Fruit fly (Drosophila melanogaster) whole organism, embryonic: Measurements from ENCODE around the gene Pif1A.

Experiments
- Bgb ChIP-seq: fragments of 200-800 bp; sonication (Bioruptor generic); IDR thresholded peaks from 2 replicates; pipeline ENCODE4 v1.3.6; 2022; ENCODE audit warnings: missing biosample characterization, missing genetic modification characterization; ENCODE audit not compliant: partially characterized antibody
- Bteb2 ChIP-seq: fragments of 200-800 bp; sonication (Bioruptor generic); optimal IDR thresholded peaks from 2 replicates; lab custom pipeline; 2016; ENCODE audit warnings: missing biosample characterization, missing genetic modification characterization
- CG10267 ChIP-seq: fragments of 200-800 bp; sonication (Bioruptor generic); optimal IDR thresholded peaks from 2 replicates; lab custom pipeline; 2018; ENCODE audit warnings: missing biosample characterization, mild to moderate bottlenecking, missing genetic modification characterization, moderate library complexity
- CG10321 ChIP-seq: fragments of 200-800 bp; sonication (Bioruptor generic); IDR thresholded peaks from 2 replicates; pipeline ENCODE4 v1.3.6; 2022; ENCODE audit warnings: missing biosample characterization, missing genetic modification characterization
- CG10462 ChIP-seq: fragments of 200-800 bp; sonication (Bioruptor generic); optimal IDR thresholded peaks from 2 replicates; lab custom pipeline; 2016; ENCODE audit warnings: missing biosample characterization, missing genetic modification characterization
- CG12104 ChIP-seq: fragments of 200-800 bp; sonication (Bioruptor generic); optimal IDR thresholded peaks from 3 replicates; lab custom pipeline; 2016; ENCODE audit warnings: missing biosample characterization, missing genetic modification characterization
- CG12769 ChIP-seq: fragments of 200-800 bp; sonication (Bioruptor generic); optimal IDR thresholded peaks from 2 replicates; lab custom pipeline; 2019; ENCODE audit warnings: missing biosample characterization, mild to moderate bottlenecking, missing genetic modification characterization, moderate library complexity
- CG13894 ChIP-seq: fragments of 200-800 bp; sonication (Bioruptor generic); optimal IDR thresholded peaks from 3 replicates; lab custom pipeline; 2018; ENCODE audit warnings: missing biosample characterization, mild to moderate bottlenecking, missing genetic modification characterization, moderate library complexity
- CG1602 ChIP-seq: fragments of 200-800 bp; sonication (Bioruptor generic); optimal IDR thresholded peaks from 3 replicates; lab custom pipeline; 2016; ENCODE audit warnings: missing biosample characterization, missing genetic modification characterization
- CG1647 ChIP-seq: fragments of 200-800 bp; sonication (Bioruptor generic); optimal IDR thresholded peaks from 3 replicates; lab custom pipeline; 2016; ENCODE audit warnings: missing biosample characterization, missing genetic modification characterization
- CG17612 ChIP-seq: fragments of 200-800 bp; sonication (Bioruptor generic); IDR thresholded peaks from 2 replicates; pipeline ENCODE4 v1.3.6; 2022; ENCODE audit warnings: missing biosample characterization, missing genetic modification characterization
- CG17829 ChIP-seq: fragments of 200-800 bp; optimal IDR thresholded peaks from 2 replicates; lab custom pipeline; 2019; ENCODE audit warnings: missing biosample characterization, mild to moderate bottlenecking, missing genetic modification characterization, moderate library complexity
- CG30403 ChIP-seq: fragments of 200-800 bp; sonication (Bioruptor generic); optimal IDR thresholded peaks from 3 replicates; lab custom pipeline; 2016; ENCODE audit warnings: missing biosample characterization, missing genetic modification characterization
- CG31441 ChIP-seq: fragments of 200-800 bp; sonication (Bioruptor generic); IDR thresholded peaks from 2 replicates; pipeline ENCODE4 v1.3.6; 2022; ENCODE audit warnings: missing biosample characterization, missing genetic modification characterization
- CG3407 ChIP-seq: fragments of 200-800 bp; sonication (Bioruptor generic); optimal IDR thresholded peaks from 2 replicates; lab custom pipeline; 2018; ENCODE audit warnings: missing biosample characterization, mild to moderate bottlenecking, missing genetic modification characterization
- CG5953 ChIP-seq: fragments of 200-800 bp; sonication (Bioruptor generic); IDR thresholded peaks from 2 replicates; pipeline ENCODE4 v1.3.6; 2022; ENCODE audit warnings: missing biosample characterization, missing genetic modification characterization
- CG6683 ChIP-seq: fragments of 200-800 bp; sonication (Bioruptor generic); optimal IDR thresholded peaks from 2 replicates; lab custom pipeline; 2017; ENCODE audit warnings: missing biosample characterization, mild to moderate bottlenecking, missing genetic modification characterization, missing genetic modification reagents
- CG8290 ChIP-seq, 3 experiments: fragments of 200-800 bp; sonication (Bioruptor generic); optimal IDR thresholded peaks; 2 replicates each; lab custom pipeline; 2016 to 2019; ENCODE audit warnings: missing biosample characterization in 3 of 3, missing genetic modification characterization in 3 of 3, mild to moderate bottlenecking in 2 of 3, moderate library complexity in 1 of 3
- CG9876 ChIP-seq: fragments of 200-800 bp; sonication (Bioruptor generic); optimal IDR thresholded peaks from 2 replicates; lab custom pipeline; 2016; ENCODE audit warnings: missing biosample characterization, missing genetic modification characterization
- CHES-1-like ChIP-seq: fragments of 200-800 bp; sonication (Bioruptor generic); optimal IDR thresholded peaks from 2 replicates; lab custom pipeline; 2016; ENCODE audit warnings: missing biosample characterization, missing genetic modification characterization
- D19B ChIP-seq: fragments of 200-800 bp; sonication (Bioruptor generic); optimal IDR thresholded peaks from 2 replicates; lab custom pipeline; 2017; ENCODE audit warnings: missing biosample characterization, mild to moderate bottlenecking, missing genetic modification characterization
- Dad ChIP-seq: fragments of 200-800 bp; sonication (Bioruptor generic); optimal IDR thresholded peaks from 3 replicates; lab custom pipeline; 2016; ENCODE audit warnings: missing biosample characterization, missing genetic modification characterization
- Dfd ChIP-seq, 2 experiments: fragments of >200 bp; optimal IDR thresholded peaks; 2 replicates each; lab custom pipeline; 2017; ENCODE audit warnings: missing biosample characterization in 2 of 2, missing genetic modification characterization in 2 of 2
- Gsc ChIP-seq: fragments of 200-800 bp; sonication (Bioruptor generic); IDR thresholded peaks from 2 replicates; pipeline ENCODE4 v1.3.6; 2022; ENCODE audit warnings: missing biosample characterization, missing genetic modification characterization
- H2.0 ChIP-seq: fragments of 200-800 bp; sonication (Bioruptor generic); IDR thresholded peaks from 2 replicates; pipeline ENCODE4 v1.3.6; 2022; ENCODE audit warnings: missing biosample characterization, missing genetic modification characterization
- HLH4C ChIP-seq: fragments of 200-800 bp; sonication (Bioruptor generic); IDR thresholded peaks from 3 replicates; pipeline ENCODE4 v1.3.6; 2022; ENCODE audit warnings: missing biosample characterization, missing genetic modification characterization; ENCODE audit not compliant: partially characterized antibody
- Hmx ChIP-seq: fragments of 200-800 bp; sonication (Bioruptor generic); optimal IDR thresholded peaks from 2 replicates; lab custom pipeline; 2016; ENCODE audit warnings: missing biosample characterization, missing genetic modification characterization
- MESR4 ChIP-seq: fragments of 200-800 bp; sonication (Bioruptor generic); optimal IDR thresholded peaks from 2 replicates; lab custom pipeline; 2018; ENCODE audit warnings: missing biosample characterization, mild to moderate bottlenecking, missing genetic modification characterization, moderate library complexity
- Meics ChIP-seq: fragments of 200-800 bp; sonication (Bioruptor generic); optimal IDR thresholded peaks from 2 replicates; lab custom pipeline; 2017; ENCODE audit warnings: missing biosample characterization, mild to moderate bottlenecking, missing genetic modification characterization
- Poxn ChIP-seq: fragments of 200-800 bp; sonication (Bioruptor generic); IDR thresholded peaks from 2 replicates; pipeline ENCODE4 v1.3.6; 2022; ENCODE audit warnings: missing biosample characterization, missing genetic modification characterization
- Ptx1 ChIP-seq: fragments of 200-800 bp; sonication (Bioruptor generic); IDR thresholded peaks from 2 replicates; pipeline ENCODE4 v1.3.6; 2022; ENCODE audit warnings: missing biosample characterization, missing genetic modification characterization
- Stat92E ChIP-seq, 3 experiments: fragments of >200 bp in 2 of 3; fragments of 200-800 bp in 1 of 3; sonication (Bioruptor generic) in 1 of 3; optimal IDR thresholded peaks; 2 replicates each; lab custom pipeline; 2017 to 2019; ENCODE audit warnings: missing biosample characterization in 3 of 3, missing genetic modification characterization in 3 of 3, mild to moderate bottlenecking in 1 of 3, moderate library complexity in 1 of 3
- Tbp ChIP-seq: fragments of >200 bp; optimal IDR thresholded peaks from 2 replicates; lab custom pipeline; 2018; ENCODE audit warnings: missing biosample characterization, missing genetic modification characterization
- abd-A ChIP-seq: fragments of 200-800 bp; sonication (Bioruptor generic); optimal IDR thresholded peaks from 3 replicates; lab custom pipeline; 2019; ENCODE audit warnings: missing biosample characterization, mild to moderate bottlenecking, missing genetic modification characterization, moderate library complexity
- bab2 ChIP-seq: fragments of 200-800 bp; sonication (Bioruptor generic); optimal IDR thresholded peaks from 2 replicates; lab custom pipeline; 2016; ENCODE audit warnings: missing biosample characterization, missing genetic modification characterization
- chinmo ChIP-seq: fragments of 200-800 bp; sonication (Bioruptor generic); IDR thresholded peaks from 4 replicates; pipeline ENCODE4 v1.3.6; 2022; ENCODE audit warnings: missing biosample characterization, missing genetic modification characterization; ENCODE audit not compliant: partially characterized antibody
- cwo ChIP-seq: fragments of 200-800 bp; sonication (Bioruptor generic); optimal IDR thresholded peaks from 3 replicates; lab custom pipeline; 2017; ENCODE audit warnings: missing biosample characterization, missing genetic modification characterization, mild to moderate bottlenecking, moderate library complexity, missing genetic modification reagents
- dan ChIP-seq: fragments of 200-800 bp; sonication (Bioruptor generic); IDR thresholded peaks from 2 replicates; pipeline ENCODE4 v1.3.6; 2022; ENCODE audit warnings: missing biosample characterization, missing genetic modification characterization
- danr ChIP-seq: fragments of 200-800 bp; sonication (Bioruptor generic); IDR thresholded peaks from 2 replicates; pipeline ENCODE4 v1.3.6; 2022; ENCODE audit warnings: missing biosample characterization, missing genetic modification characterization
- esg ChIP-seq: fragments of 200-800 bp; sonication (Bioruptor generic); conservative IDR thresholded peaks from 2 replicates; pipeline ENCODE4 v1.3.6; 2022; ENCODE audit warnings: missing biosample characterization, missing genetic modification characterization
- gsb-n ChIP-seq: fragments of 200-800 bp; sonication (Bioruptor generic); optimal IDR thresholded peaks from 3 replicates; lab custom pipeline; 2018; ENCODE audit warnings: missing biosample characterization, mild to moderate bottlenecking, missing genetic modification characterization
- lbe ChIP-seq: fragments of 200-800 bp; sonication (Bioruptor generic); optimal IDR thresholded peaks from 2 replicates; lab custom pipeline; 2016; ENCODE audit warnings: missing biosample characterization, mild to moderate bottlenecking, missing genetic modification characterization
- otp ChIP-seq: fragments of 200-800 bp; sonication (Bioruptor generic); IDR thresholded peaks from 3 replicates; pipeline ENCODE4, ENCODE4 v1.3.6; 2022; ENCODE audit warnings: missing biosample characterization, missing genetic modification characterization
- peb ChIP-seq: fragments of 200-800 bp; sonication (Bioruptor generic); IDR thresholded peaks from 2 replicates; pipeline ENCODE4 v1.3.6; 2022; ENCODE audit warnings: missing biosample characterization, missing genetic modification characterization
- pnt ChIP-seq: fragments of 200-800 bp; sonication (Bioruptor generic); optimal IDR thresholded peaks from 3 replicates; lab custom pipeline; 2016; ENCODE audit warnings: missing biosample characterization, missing genetic modification characterization
- repo ChIP-seq: fragments of 200-800 bp; sonication (Bioruptor generic); optimal IDR thresholded peaks from 2 replicates; lab custom pipeline; 2016; ENCODE audit warnings: missing biosample characterization, missing genetic modification characterization
- scrt ChIP-seq: fragments of 200-800 bp; sonication (Bioruptor generic); optimal IDR thresholded peaks from 2 replicates; lab custom pipeline; 2018; ENCODE audit warnings: missing biosample characterization, mild to moderate bottlenecking, missing genetic modification characterization, moderate library complexity
- slbo ChIP-seq: fragments of 200-800 bp; sonication (Bioruptor generic); IDR thresholded peaks from 2 replicates; pipeline ENCODE4 v1.3.6; 2022; ENCODE audit warnings: missing biosample characterization, missing genetic modification characterization
- trem ChIP-seq: fragments of 200-800 bp; optimal IDR thresholded peaks from 3 replicates; lab custom pipeline; 2019; ENCODE audit warnings: missing biosample characterization, mild to moderate bottlenecking, missing genetic modification characterization, moderate library complexity
- zen2 ChIP-seq: fragments of 200-800 bp; sonication (Bioruptor generic); IDR thresholded peaks from 3 replicates; pipeline ENCODE4 v1.3.6; 2022; ENCODE audit warnings: missing biosample characterization, missing genetic modification characterization; ENCODE audit not compliant: partially characterized antibody

The Pif1A gene

dm6 chr3R:8846154-8846648 lies 45.2 kb upstream of the Pif1A start (continued):
- TF ChIP-seq Meics (GFP tag; lab: Kevin White, UChicago) (peak; percentile 70), CG3407 (GFP tag; lab: Kevin White, UChicago) (peak; percentile 45), Hmx (GFP tag; lab: Kevin White, UChicago) (no peak), zen2 (no peak), abd-A (tag; lab: Kevin White, UChicago) (peak; percentile 62), CG5953 (no peak), repo (GFP tag; lab: Kevin White, UChicago) (peak; percentile 30), MESR4 (peak; percentile 31), CG8290 (GFP tag; optimal IDR thresholded peaks at IDR 0.05; lab: Kevin White, UChicago) (peak; percentile 50), CG8290 (tag; optimal IDR thresholded peaks at IDR 0.05; lab: Kevin White, UChicago) (peak; percentile 29 to 91), cwo (peak; percentile 45), H2.0 (GFP tag; lab: Robert Waterston, UW) (0 out of 2 replicates have a peak, but pooled peaks have one; percentile 13), pnt (GFP tag; lab: Kevin White, UChicago) (peak; percentile 26), peb (GFP tag; lab: Robert Waterston, UW) (no peak), bab2 (peak; percentile 40), otp (GFP tag; lab: Robert Waterston, UW) (peak; percentile 87), CHES-1-like (GFP tag; lab: Kevin White, UChicago) (peak; percentile 76), chinmo (peak; percentile 95), CG17829 (tag; lab: Kevin White, UChicago) (peak; percentile 65), Bgb (peak; percentile 71), danr (GFP tag; lab: Robert Waterston, UW) (no peak), esg (GFP tag; lab: Robert Waterston, UW) (no peak), gsb-n (peak; percentile 64), CG30403 (GFP tag; lab: Kevin White, UChicago) (no peak), Gsc (GFP tag; lab: Robert Waterston, UW) (no peak), CG13894 (tag; lab: Kevin White, UChicago) (peak; percentile 81), CG10267 (tag; lab: Kevin White, UChicago) (peak; percentile 23), Poxn (GFP tag; lab: Robert Waterston, UW) (no peak), lbe (GFP tag; lab: Kevin White, UChicago) (peak; percentile 23), HLH4C (GFP tag; lab: Robert Waterston, UW) (0 out of 3 replicates have a peak, but pooled peaks have one; percentile 16), scrt (GFP tag; lab: Kevin White, UChicago) (peak; percentile 57), dan (GFP tag; lab: Robert Waterston, UW) (no peak), Bteb2 (peak; percentile 39), Tbp (GFP tag; lab: Kevin White, UChicago) (no peak), Dad (GFP tag; lab: Kevin White, UChicago) (no peak), CG17612 (no peak), CG1602 (GFP tag; lab: Kevin White, UChicago) (no peak), CG1647 (GFP tag; lab: Kevin White, UChicago) (peak; percentile 41), CG10321 (GFP tag; lab: Robert Waterston, UW) (peak; percentile 41; the same call in 1 of the 2 replicates), CG6683 (peak; percentile 46), CG12769 (peak; percentile 82), CG9876 (no peak), D19B (GFP tag; lab: Kevin White, UChicago) (no peak), CG31441 (GFP tag; lab: Robert Waterston, UW) (peak; percentile 31; the same call in 1 of the 2 replicates), Ptx1 (GFP tag; lab: Robert Waterston, UW) (no peak), Dfd (GFP tag; optimal IDR thresholded peaks at IDR 0.05; lab: Kevin White, UChicago) (no peak), trem (peak; percentile 47), CG10462 (GFP tag; lab: Kevin White, UChicago) (no peak), Stat92E (GFP tag; optimal IDR thresholded peaks at IDR 0.05; lab: Kevin White, UChicago) (peak in 1 of 3 experiments; percentile 88), slbo (GFP tag; lab: Robert Waterston, UW) (peak; percentile 46), CG12104 (GFP tag; lab: Kevin White, UChicago) (no peak)
